Fruit fly (Drosophila melanogaster) whole organism, embryonic: ENCODE results near the gene P5CDh2.

ENCODE experiments used
- ATbp ChIP-seq: fragments of 200-800 bp; sonication (Bioruptor generic); optimal IDR thresholded peaks from 2 replicates; lab custom pipeline; 2017; ENCODE audit warnings: missing biosample characterization, mild to moderate bottlenecking, missing genetic modification characterization, missing genetic modification reagents
- Atf6 ChIP-seq: fragments of 200-800 bp; sonication (Bioruptor generic); IDR thresholded peaks from 2 replicates; pipeline ENCODE4 v1.3.6; 2022; ENCODE audit warnings: missing biosample characterization, missing genetic modification characterization
- B-H2 ChIP-seq: fragments of 200-800 bp; sonication (Bioruptor generic); optimal IDR thresholded peaks from 2 replicates; lab custom pipeline; 2018; ENCODE audit warnings: missing biosample characterization, mild to moderate bottlenecking, missing genetic modification characterization
- CG10209 ChIP-seq: fragments of 200-800 bp; sonication (Bioruptor generic); optimal IDR thresholded peaks from 3 replicates; lab custom pipeline; 2017; ENCODE audit warnings: missing biosample characterization, mild to moderate bottlenecking, missing genetic modification characterization, missing genetic modification reagents
- CG10321 ChIP-seq: fragments of 200-800 bp; sonication (Bioruptor generic); IDR thresholded peaks from 2 replicates; pipeline ENCODE4 v1.3.6; 2022; ENCODE audit warnings: missing biosample characterization, missing genetic modification characterization
- CG10543 ChIP-seq: fragments of 200-800 bp; sonication (Bioruptor generic); optimal IDR thresholded peaks from 3 replicates; lab custom pipeline; 2017; ENCODE audit warnings: missing biosample characterization, mild to moderate bottlenecking, missing genetic modification characterization, moderate library complexity
- CG11093 ChIP-seq: fragments of 200-800 bp; sonication (Bioruptor generic); IDR thresholded peaks from 3 replicates; pipeline ENCODE4 v1.3.6; 2022; ENCODE audit warnings: missing biosample characterization, missing genetic modification characterization
- CG12769 ChIP-seq: fragments of 200-800 bp; sonication (Bioruptor generic); optimal IDR thresholded peaks from 2 replicates; lab custom pipeline; 2019; ENCODE audit warnings: missing biosample characterization, mild to moderate bottlenecking, missing genetic modification characterization, moderate library complexity
- CG14441 ChIP-seq: fragments of 200-800 bp; sonication (Bioruptor generic); IDR thresholded peaks from 2 replicates; pipeline ENCODE4 v1.3.6; 2022; ENCODE audit warnings: missing biosample characterization, missing genetic modification characterization
- CG18262 ChIP-seq: fragments of 200-800 bp; optimal IDR thresholded peaks from 3 replicates; lab custom pipeline; 2019; ENCODE audit warnings: missing biosample characterization, mild to moderate bottlenecking, missing genetic modification characterization, moderate library complexity
- CG1832 ChIP-seq: fragments of 200-800 bp; sonication (Bioruptor generic); optimal IDR thresholded peaks from 2 replicates; lab custom pipeline; 2017; ENCODE audit warnings: missing biosample characterization, mild to moderate bottlenecking, missing genetic modification characterization, inconsistent platforms
- CG34224 ChIP-seq: fragments of 200-800 bp; sonication (Bioruptor generic); IDR thresholded peaks from 3 replicates; pipeline ENCODE4 v1.3.6; 2022; ENCODE audit warnings: missing biosample characterization, missing genetic modification characterization; ENCODE audit not compliant: partially characterized antibody
- CG5953 ChIP-seq: fragments of 200-800 bp; sonication (Bioruptor generic); IDR thresholded peaks from 2 replicates; pipeline ENCODE4 v1.3.6; 2022; ENCODE audit warnings: missing biosample characterization, missing genetic modification characterization
- CG6765 ChIP-seq: fragments of 200-800 bp; sonication (Bioruptor generic); optimal IDR thresholded peaks from 3 replicates; lab custom pipeline; 2017; ENCODE audit warnings: missing biosample characterization, mild to moderate bottlenecking, missing genetic modification characterization
- CG8765 ChIP-seq: fragments of 200-800 bp; sonication (Bioruptor generic); IDR thresholded peaks from 2 replicates; pipeline ENCODE4 v1.3.6; 2022; ENCODE audit warnings: missing biosample characterization, missing genetic modification characterization
- D19B ChIP-seq: fragments of 200-800 bp; sonication (Bioruptor generic); optimal IDR thresholded peaks from 2 replicates; lab custom pipeline; 2017; ENCODE audit warnings: missing biosample characterization, mild to moderate bottlenecking, missing genetic modification characterization
- Drgx ChIP-seq: fragments of 200-800 bp; sonication (Bioruptor generic); IDR thresholded peaks from 2 replicates; pipeline ENCODE4 v1.3.6; 2022; ENCODE audit warnings: missing biosample characterization, missing genetic modification characterization
- Ets97D ChIP-seq: fragments of 200-800 bp; sonication (Bioruptor generic); optimal IDR thresholded peaks from 3 replicates; lab custom pipeline; 2016; ENCODE audit warnings: missing biosample characterization, missing genetic modification characterization
- Kr ChIP-seq: fragments of 200-800 bp; sonication (Bioruptor generic); optimal IDR thresholded peaks from 2 replicates; lab custom pipeline; 2017; ENCODE audit warnings: missing biosample characterization, mild to moderate bottlenecking, missing genetic modification characterization
- MBD-R2 ChIP-seq: fragments of 200-800 bp; sonication (Bioruptor generic); IDR thresholded peaks from 2 replicates; pipeline ENCODE4 v1.3.6; 2022; ENCODE audit warnings: missing biosample characterization, missing genetic modification characterization
- MTF-1 ChIP-seq: fragments of 200-800 bp; sonication (Bioruptor generic); optimal IDR thresholded peaks from 2 replicates; lab custom pipeline; 2018; ENCODE audit warnings: missing biosample characterization, mild to moderate bottlenecking, missing genetic modification characterization, borderline replicate concordance
- NFAT ChIP-seq: fragments of 200-800 bp; sonication (Bioruptor generic); IDR thresholded peaks from 2 replicates; pipeline ENCODE4 v1.3.6; 2022; ENCODE audit warnings: missing biosample characterization, missing genetic modification characterization
- Rfx ChIP-seq: fragments of 200-800 bp; sonication (Bioruptor generic); IDR thresholded peaks from 2 replicates; pipeline ENCODE4 v1.3.6; 2022; ENCODE audit warnings: missing biosample characterization, missing genetic modification characterization
- Scr ChIP-seq: fragments of 200-800 bp; sonication (Bioruptor generic); IDR thresholded peaks from 2 replicates; pipeline ENCODE4 v1.3.6; 2022; ENCODE audit warnings: missing biosample characterization, missing genetic modification characterization; ENCODE audit not compliant: partially characterized antibody
- abd-A ChIP-seq: fragments of 200-800 bp; sonication (Bioruptor generic); optimal IDR thresholded peaks from 3 replicates; lab custom pipeline; 2019; ENCODE audit warnings: missing biosample characterization, mild to moderate bottlenecking, missing genetic modification characterization, moderate library complexity
- aop ChIP-seq: fragments of 200-800 bp; sonication (Bioruptor generic); IDR thresholded peaks from 2 replicates; pipeline ENCODE4 v1.3.6; 2022; ENCODE audit warnings: missing biosample characterization, missing genetic modification characterization
- bsh ChIP-seq, 2 experiments: fragments of 200-800 bp; sonication (Bioruptor generic); optimal IDR thresholded peaks; 2 replicates each; lab custom pipeline; 2017 to 2018; ENCODE audit warnings: mild to moderate bottlenecking in 2 of 2, missing biosample characterization in 2 of 2, missing genetic modification characterization in 2 of 2, moderate library complexity in 1 of 2
- chinmo ChIP-seq: fragments of 200-800 bp; sonication (Bioruptor generic); IDR thresholded peaks from 4 replicates; pipeline ENCODE4 v1.3.6; 2022; ENCODE audit warnings: missing biosample characterization, missing genetic modification characterization; ENCODE audit not compliant: partially characterized antibody
- ci ChIP-seq: fragments of 200-800 bp; sonication (Bioruptor generic); IDR thresholded peaks from 3 replicates; pipeline ENCODE4 v1.3.6; 2022; ENCODE audit warnings: missing biosample characterization, missing genetic modification characterization
- en ChIP-seq: fragments of 200-800 bp; sonication (Bioruptor generic); optimal IDR thresholded peaks from 2 replicates; lab custom pipeline; 2016; ENCODE audit warnings: missing biosample characterization, missing genetic modification characterization
- esg ChIP-seq: fragments of 200-800 bp; sonication (Bioruptor generic); conservative IDR thresholded peaks from 2 replicates; pipeline ENCODE4 v1.3.6; 2022; ENCODE audit warnings: missing biosample characterization, missing genetic modification characterization
- eyg ChIP-seq: fragments of 200-800 bp; sonication (Bioruptor generic); optimal IDR thresholded peaks from 3 replicates; lab custom pipeline; 2016; ENCODE audit warnings: missing biosample characterization, missing genetic modification characterization
- fd102C ChIP-seq: fragments of 200-800 bp; sonication (Bioruptor generic); optimal IDR thresholded peaks from 2 replicates; lab custom pipeline; 2018; ENCODE audit warnings: missing biosample characterization, mild to moderate bottlenecking, missing genetic modification characterization, moderate library complexity
- ftz-f1 ChIP-seq: fragments of 200-800 bp; sonication (Bioruptor generic); optimal IDR thresholded peaks from 2 replicates; lab custom pipeline; 2016; ENCODE audit warnings: missing biosample characterization, missing genetic modification characterization
- hb ChIP-seq: fragments of 200-800 bp; sonication (Bioruptor generic); IDR thresholded peaks from 3 replicates; pipeline ENCODE4 v1.3.6; 2022; ENCODE audit warnings: missing biosample characterization, missing genetic modification characterization; ENCODE audit not compliant: partially characterized antibody
- hth ChIP-seq: fragments of >200 bp; optimal IDR thresholded peaks from 2 replicates; lab custom pipeline; 2017; ENCODE audit warnings: inconsistent platforms
- inv ChIP-seq: fragments of 200-800 bp; sonication (Bioruptor generic); IDR thresholded peaks from 2 replicates; pipeline ENCODE4 v1.3.6; 2022; ENCODE audit warnings: missing biosample characterization, missing genetic modification characterization; ENCODE audit not compliant: partially characterized antibody
- nom ChIP-seq: fragments of 200-800 bp; sonication (Bioruptor generic); optimal IDR thresholded peaks from 2 replicates; lab custom pipeline; 2017; ENCODE audit warnings: missing biosample characterization, missing genetic modification characterization, mild to moderate bottlenecking, moderate library complexity, missing genetic modification reagents
- oc ChIP-seq: fragments of 200-800 bp; sonication (Bioruptor generic); optimal IDR thresholded peaks from 2 replicates; lab custom pipeline; 2018; ENCODE audit warnings: missing biosample characterization, mild to moderate bottlenecking, missing genetic modification characterization, moderate library complexity
- org-1 ChIP-seq: fragments of 200-800 bp; sonication (Bioruptor generic); optimal IDR thresholded peaks from 2 replicates; lab custom pipeline; 2017; ENCODE audit warnings: missing biosample characterization, missing genetic modification characterization
- pzg ChIP-seq: fragments of 200-800 bp; sonication (Bioruptor generic); optimal IDR thresholded peaks from 3 replicates; lab custom pipeline; 2018; ENCODE audit warnings: missing biosample characterization, mild to moderate bottlenecking, missing genetic modification characterization, moderate library complexity
- ranshi ChIP-seq: fragments of 200-800 bp; sonication (Bioruptor generic); IDR thresholded peaks from 2 replicates; pipeline ENCODE4 v1.3.6; 2022; ENCODE audit warnings: missing biosample characterization, missing genetic modification characterization
- row ChIP-seq: fragments of 200-800 bp; sonication (Bioruptor generic); IDR thresholded peaks from 3 replicates; pipeline ENCODE4 v1.3.6; 2022; ENCODE audit warnings: missing biosample characterization, missing genetic modification characterization
- run ChIP-seq: fragments of 200-800 bp; sonication (Bioruptor generic); optimal IDR thresholded peaks from 3 replicates; lab custom pipeline; 2018; ENCODE audit warnings: missing biosample characterization, mild to moderate bottlenecking, missing genetic modification characterization
- sens ChIP-seq: fragments of 200-800 bp; sonication (Bioruptor generic); peaks from one replicate; lab custom pipeline; 2016; ENCODE audit warnings: missing biosample characterization, missing genetic modification characterization
- sim ChIP-seq: fragments of 200-800 bp; sonication (Bioruptor generic); IDR thresholded peaks from 2 replicates; pipeline ENCODE4 v1.3.6; 2022; ENCODE audit warnings: missing biosample characterization, missing genetic modification characterization
- unc-4 ChIP-seq: fragments of 200-800 bp; sonication (Bioruptor generic); IDR thresholded peaks from 2 replicates; pipeline ENCODE4 v1.3.6; 2022; ENCODE audit warnings: missing biosample characterization, missing genetic modification characterization; ENCODE audit not compliant: partially characterized antibody
- usp ChIP-seq: fragments of >200 bp; optimal IDR thresholded peaks from 2 replicates; lab custom pipeline; 2017; ENCODE audit warnings: missing biosample characterization, missing genetic modification characterization
- z ChIP-seq: fragments of 200-800 bp; sonication (Bioruptor generic); IDR thresholded peaks from 3 replicates; pipeline ENCODE4 v1.3.6; 2022; ENCODE audit warnings: missing biosample characterization, missing genetic modification characterization
- zf30C ChIP-seq: fragments of 200-800 bp; sonication (Bioruptor generic); optimal IDR thresholded peaks from 3 replicates; lab custom pipeline; 2018; ENCODE audit warnings: missing biosample characterization, mild to moderate bottlenecking, missing genetic modification characterization

P5CDh2 gene

dm6 chr3R:21874982-21875466 is 2.7 kb upstream of the P5CDh2 start, which contains the start of gene CG6656 (continued):
- no peak for TF ChIP-seq CG18262 (tag; lab: Kevin White, UChicago)
- TF ChIP-seq D19B, result peak; percentile 95
- TF ChIP-seq org-1 (GFP tag; lab: Kevin White, UChicago), result no peak
- no peak for TF ChIP-seq hth (lab: Kevin White, UChicago)
- no peak for TF ChIP-seq pzg
- no peak for TF ChIP-seq abd-A (tag; lab: Kevin White, UChicago)
- TF ChIP-seq hb (GFP tag; lab: Robert Waterston, UW), result 0 out of 3 replicates have a peak, but pooled peaks have one; percentile 18
- TF ChIP-seq oc (tag; lab: Kevin White, UChicago), result peak; percentile 21
- no peak for TF ChIP-seq fd102C (GFP tag; lab: Kevin White, UChicago)
- peak; percentile 42; the same call in 1 of the 2 replicates for TF ChIP-seq Scr (GFP tag; lab: Robert Waterston, UW)
- peak; percentile 34 for TF ChIP-seq ftz-f1
- peak; percentile 83 for TF ChIP-seq CG1832
- peak; percentile 33 for TF ChIP-seq nom
- TF ChIP-seq en (GFP tag; lab: Kevin White, UChicago), result no peak
- peak; percentile 84 for TF ChIP-seq CG10321 (GFP tag; lab: Robert Waterston, UW)
- TF ChIP-seq row (GFP tag; lab: Robert Waterston, UW), result peak; percentile 39; the same call in 2 of the 3 replicates
- peak; percentile 8 for TF ChIP-seq MTF-1
- no peak for TF ChIP-seq Ets97D (GFP tag; lab: Kevin White, UChicago)
- no peak for TF ChIP-seq z (GFP tag; lab: Robert Waterston, UW)
- TF ChIP-seq ATbp (GFP tag; lab: Kevin White, UChicago), result no peak
- TF ChIP-seq chinmo (GFP tag; lab: Robert Waterston, UW), result 0 out of 4 replicates have a peak, but pooled peaks have one; percentile 43
- no peak for TF ChIP-seq eyg (GFP tag; lab: Kevin White, UChicago)
- TF ChIP-seq ci, result peak; percentile 63; the same call in 2 of the 3 replicates
- TF ChIP-seq sens, result peak; percentile 79
- TF ChIP-seq CG10543 (GFP tag; lab: Kevin White, UChicago), result peak; percentile 75
- TF ChIP-seq Drgx (GFP tag; lab: Robert Waterston, UW), result peak; percentile 49; the same call in 1 of the 2 replicates
- TF ChIP-seq inv (GFP tag; lab: Robert Waterston, UW), result no peak
- peak; percentile 34; the same call in 1 of the 2 replicates for TF ChIP-seq NFAT
- no peak for TF ChIP-seq run (tag; lab: Kevin White, UChicago)
- TF ChIP-seq CG34224, result peak; percentile 25; the same call in 1 of the 3 replicates
- 0 out of 2 replicates have a peak, but pooled peaks have one; percentile 48 for TF ChIP-seq Atf6 (GFP tag; lab: Robert Waterston, UW)
- no peak for TF ChIP-seq CG8765
- peak; percentile 28; the same call in 1 of the 2 replicates for TF ChIP-seq unc-4 (GFP tag; lab: Robert Waterston, UW)
- TF ChIP-seq aop (GFP tag; lab: Robert Waterston, UW), result no peak
- peak; percentile 16 for TF ChIP-seq CG10209 (GFP tag; lab: Kevin White, UChicago)
- TF ChIP-seq CG14441 (GFP tag; lab: Robert Waterston, UW), result 0 out of 2 replicates have a peak, but pooled peaks have one; percentile 17
- TF ChIP-seq sim (GFP tag; lab: Robert Waterston, UW), result no peak
- TF ChIP-seq bsh (GFP tag; optimal IDR thresholded peaks at IDR 0.05; lab: Kevin White, UChicago), result peak in 1 of 2 experiments; percentile 1
- no peak for TF ChIP-seq CG11093 (GFP tag; lab: Robert Waterston, UW)
- TF ChIP-seq CG6765 (GFP tag; lab: Kevin White, UChicago), result no peak
- TF ChIP-seq Rfx (GFP tag; lab: Robert Waterston, UW), result peak; percentile 49
- no peak for TF ChIP-seq B-H2 (GFP tag; lab: Kevin White, UChicago)
- TF ChIP-seq CG5953 (GFP tag; lab: Robert Waterston, UW), result peak; percentile 7; the same call in 1 of the 2 replicates
- TF ChIP-seq ranshi (GFP tag; lab: Robert Waterston, UW), result no peak
- no peak for TF ChIP-seq usp (GFP tag; lab: Kevin White, UChicago)
- TF ChIP-seq Kr (GFP tag; lab: Kevin White, UChicago), result no peak
- no peak for TF ChIP-seq esg (GFP tag; lab: Robert Waterston, UW)
- TF ChIP-seq CG12769, result no peak
- no peak for TF ChIP-seq zf30C (GFP tag; lab: Kevin White, UChicago)
- peak; percentile 35; the same call in 1 of the 2 replicates for TF ChIP-seq MBD-R2 (GFP tag; lab: Robert Waterston, UW)
